Fruit fly (Drosophila melanogaster): ENCODE data around the gene CG34316.

CG34316 gene

dm6 chr3R:15208712-15209499 lies 21.5 kb upstream of the CG34316 start, which contains the start of the genes Spn88Eb and Mau2 (continued):
- TF ChIP-seq CG12071 (GFP tag; optimal IDR thresholded peaks at IDR 0.05), result no peak
- TF ChIP-seq Oli (tag; optimal IDR thresholded peaks at IDR 0.05), result peak; percentile 37
- TF ChIP-seq Adf1 (GFP tag; IDR thresholded peaks at IDR 0.05), result peak; percentile 49; the same call in 1 of the 2 replicates
- no peak for TF ChIP-seq nom (GFP tag; optimal IDR thresholded peaks at IDR 0.05)
- TF ChIP-seq pros (GFP tag; optimal IDR thresholded peaks at IDR 0.05), result no peak
- no peak for TF ChIP-seq gce (GFP tag; IDR thresholded peaks at IDR 0.05)
- peak; percentile 60 for TF ChIP-seq az2 (GFP tag; optimal IDR thresholded peaks at IDR 0.05)
- TF ChIP-seq CoRest (tag; optimal IDR thresholded peaks at IDR 0.05), result peak; percentile 68
- TF ChIP-seq CG34376 (GFP tag; optimal IDR thresholded peaks at IDR 0.05), result peak; percentile 70
- peak; percentile 92 for TF ChIP-seq Rfx (GFP tag; IDR thresholded peaks at IDR 0.05)
- TF ChIP-seq wdn (GFP tag; IDR thresholded peaks at IDR 0.05), result peak; percentile 76
- TF ChIP-seq Bteb2 (GFP tag; optimal IDR thresholded peaks at IDR 0.05), result peak; percentile 21
- no peak for TF ChIP-seq CG6854 (GFP tag; optimal IDR thresholded peaks at IDR 0.05)
- TF ChIP-seq D (optimal IDR thresholded peaks at IDR 0.05), result no peak
- TF ChIP-seq D (GFP tag; optimal IDR thresholded peaks at IDR 0.05), result peak; percentile 14
- TF ChIP-seq Rx (GFP tag; IDR thresholded peaks at IDR 0.05), result peak; percentile 67
- peak; percentile 62 for TF ChIP-seq Dip3 (GFP tag; optimal IDR thresholded peaks at IDR 0.05)
- peak; percentile 9 for TF ChIP-seq tx (GFP tag; optimal IDR thresholded peaks at IDR 0.05)
- TF ChIP-seq sqz (GFP tag; optimal IDR thresholded peaks at IDR 0.05), result no peak
- TF ChIP-seq CG30020 (tag; optimal IDR thresholded peaks at IDR 0.05), result peak; percentile 72
- peak; percentile 43 for TF ChIP-seq CG3163 (GFP tag; optimal IDR thresholded peaks at IDR 0.05)
- peak; percentile 64 for TF ChIP-seq HLH4C (GFP tag; IDR thresholded peaks at IDR 0.05; ENCODE audit: partially characterized antibody)
- no peak; the same call in 1 of the 3 replicates for TF ChIP-seq CG7963 (GFP tag; IDR thresholded peaks at IDR 0.05; ENCODE audit: partially characterized antibody)
- TF ChIP-seq sim (GFP tag; IDR thresholded peaks at IDR 0.05), result no peak
- TF ChIP-seq ttk (GFP tag; IDR thresholded peaks at IDR 0.05), result peak; percentile 68
- peak; percentile 81 for TF ChIP-seq CG30403 (GFP tag; optimal IDR thresholded peaks at IDR 0.05)
- peak; percentile 55 for TF ChIP-seq CG18262 (tag; optimal IDR thresholded peaks at IDR 0.05)
- TF ChIP-seq CG13123 (GFP tag; optimal IDR thresholded peaks at IDR 0.05), result peak; percentile 37
- TF ChIP-seq HmgZ (tag; optimal IDR thresholded peaks at IDR 0.05), result peak; percentile 58
- peak; percentile 47 for TF ChIP-seq Elba2 (GFP tag; optimal IDR thresholded peaks at IDR 0.05)
- TF ChIP-seq CG16815 (GFP tag; optimal IDR thresholded peaks at IDR 0.05), result peak; percentile 42
- TF ChIP-seq nmo (GFP tag; optimal IDR thresholded peaks at IDR 0.05), result peak; percentile 62
- TF ChIP-seq Lhr (GFP tag; optimal IDR thresholded peaks at IDR 0.05), result peak; percentile 34
- no peak for TF ChIP-seq gcm2 (GFP tag; optimal IDR thresholded peaks at IDR 0.05)
- no peak for TF ChIP-seq twi (tag; optimal IDR thresholded peaks at IDR 0.05)
- TF ChIP-seq Jarid2 (GFP tag; optimal IDR thresholded peaks at IDR 0.05), result no peak
- no peak for TF ChIP-seq cwo (GFP tag; optimal IDR thresholded peaks at IDR 0.05)
- no peak for TF ChIP-seq scrt (GFP tag; optimal IDR thresholded peaks at IDR 0.05)
- TF ChIP-seq Bgb (GFP tag; IDR thresholded peaks at IDR 0.05; ENCODE audit: partially characterized antibody), result peak; percentile 79
- no peak for TF ChIP-seq NC2α (GFP tag; optimal IDR thresholded peaks at IDR 0.05)
- TF ChIP-seq Optix (GFP tag; IDR thresholded peaks at IDR 0.05), result 0 out of 3 replicates have a peak, but pooled peaks have one; percentile 32
- TF ChIP-seq CG42726 (GFP tag; IDR thresholded peaks at IDR 0.05; ENCODE audit: partially characterized antibody), result peak; percentile 67
- TF ChIP-seq gsb (GFP tag; IDR thresholded peaks at IDR 0.05), result peak; percentile 47; the same call in 1 of the 2 replicates
- no peak for TF ChIP-seq Sox100B (GFP tag; optimal IDR thresholded peaks at IDR 0.05)
- peak; percentile 56; the same call in 1 of the 2 replicates for TF ChIP-seq sna (GFP tag; IDR thresholded peaks at IDR 0.05; ENCODE audit: partially characterized antibody)
- TF ChIP-seq pita (GFP tag; optimal IDR thresholded peaks at IDR 0.05), result no peak
- no peak for TF ChIP-seq dmrt99B (tag; optimal IDR thresholded peaks at IDR 0.05)
- no peak for TF ChIP-seq CG15479 (GFP tag; optimal IDR thresholded peaks at IDR 0.05)
- TF ChIP-seq CG9876 (GFP tag; optimal IDR thresholded peaks at IDR 0.05), result peak; percentile 58

All from whole organism, embryonic.